Fruit fly (Drosophila melanogaster) whole organism, embryonic: ENCODE data around the gene Elo68alpha.

ENCODE experiments used
- Aef1 ChIP-seq: fragments of 200-800 bp; sonication (Bioruptor generic); IDR thresholded peaks from 3 replicates; pipeline ENCODE4 v1.3.6; 2022; ENCODE audit warnings: missing biosample characterization, missing genetic modification characterization
- CG10654 ChIP-seq: fragments of 200-800 bp; sonication (Bioruptor generic); optimal IDR thresholded peaks from 2 replicates; lab custom pipeline; 2016; ENCODE audit warnings: missing biosample characterization, missing genetic modification characterization
- CG10979 ChIP-seq: fragments of 200-800 bp; sonication (Bioruptor generic); optimal IDR thresholded peaks from 2 replicates; lab custom pipeline; 2018; ENCODE audit warnings: missing biosample characterization, mild to moderate bottlenecking, missing genetic modification characterization, moderate library complexity
- CG11504 ChIP-seq: fragments of 200-800 bp; sonication (Bioruptor generic); optimal IDR thresholded peaks from 3 replicates; lab custom pipeline; 2019; ENCODE audit warnings: missing biosample characterization, mild to moderate bottlenecking, missing genetic modification characterization, moderate library complexity
- CG11695 ChIP-seq: fragments of 200-800 bp; sonication (Bioruptor generic); IDR thresholded peaks from 3 replicates; pipeline ENCODE4 v1.3.6; 2022; ENCODE audit warnings: missing biosample characterization, missing genetic modification characterization
- CG12155 ChIP-seq: fragments of 200-800 bp; sonication (Bioruptor generic); optimal IDR thresholded peaks from 3 replicates; lab custom pipeline; 2016; ENCODE audit warnings: missing biosample characterization, missing genetic modification characterization
- CG12744 ChIP-seq: fragments of 200-800 bp; sonication (Bioruptor generic); optimal IDR thresholded peaks from 2 replicates; lab custom pipeline; 2016; ENCODE audit warnings: missing biosample characterization, missing genetic modification characterization
- CG15479 ChIP-seq: fragments of 200-800 bp; sonication (Bioruptor generic); optimal IDR thresholded peaks from 3 replicates; lab custom pipeline; 2019; ENCODE audit warnings: missing biosample characterization, mild to moderate bottlenecking, missing genetic modification characterization, moderate library complexity
- CG17328 ChIP-seq: fragments of 200-800 bp; sonication (Bioruptor generic); IDR thresholded peaks from 2 replicates; pipeline ENCODE4 v1.3.6; 2022; ENCODE audit warnings: missing biosample characterization, missing genetic modification characterization
- CG17359 ChIP-seq: fragments of 200-800 bp; sonication (Bioruptor generic); optimal IDR thresholded peaks from 3 replicates; lab custom pipeline; 2018; ENCODE audit warnings: missing biosample characterization, mild to moderate bottlenecking, missing genetic modification characterization, moderate library complexity
- CG17802 ChIP-seq: fragments of 200-800 bp; sonication (Bioruptor generic); optimal IDR thresholded peaks from 2 replicates; lab custom pipeline; 2018; ENCODE audit warnings: missing biosample characterization, mild to moderate bottlenecking, missing genetic modification characterization, moderate library complexity
- CG2889 ChIP-seq: fragments of 200-800 bp; sonication (Bioruptor generic); IDR thresholded peaks from 3 replicates; pipeline ENCODE4 v1.3.6; 2022; ENCODE audit warnings: missing biosample characterization, missing genetic modification characterization
- CG30020 ChIP-seq: fragments of 200-800 bp; optimal IDR thresholded peaks from 2 replicates; lab custom pipeline; 2019; ENCODE audit warnings: missing biosample characterization, mild to moderate bottlenecking, missing genetic modification characterization, moderate library complexity
- CG3726 ChIP-seq: fragments of 200-800 bp; sonication (Bioruptor generic); IDR thresholded peaks from 3 replicates; pipeline ENCODE4, ENCODE4 v1.3.6; 2022; ENCODE audit warnings: missing biosample characterization, missing genetic modification characterization
- CG7271 ChIP-seq: fragments of 200-800 bp; sonication (Bioruptor generic); optimal IDR thresholded peaks from 2 replicates; lab custom pipeline; 2018; ENCODE audit warnings: missing biosample characterization, mild to moderate bottlenecking, missing genetic modification characterization, moderate library complexity
- CG8388 ChIP-seq: fragments of 200-800 bp; sonication (Bioruptor generic); optimal IDR thresholded peaks from 2 replicates; lab custom pipeline; 2019; ENCODE audit warnings: missing biosample characterization, mild to moderate bottlenecking, missing genetic modification characterization, moderate library complexity
- CTCF ChIP-seq: fragments of 200-800 bp; sonication (Bioruptor generic); optimal IDR thresholded peaks from 2 replicates; lab custom pipeline; 2017; ENCODE audit warnings: missing biosample characterization, mild to moderate bottlenecking, missing genetic modification characterization, moderate library complexity
- D ChIP-seq, 2 experiments: fragments of 200-800 bp in 1 of 2; fragments of >200 bp in 1 of 2; sonication (Bioruptor generic) in 1 of 2; optimal IDR thresholded peaks; 2 replicates in 1 of 2; 3 replicates in 1 of 2; lab custom pipeline; 2017; ENCODE audit warnings: mild to moderate bottlenecking in 1 of 2, missing biosample characterization in 1 of 2, missing genetic modification characterization in 1 of 2, missing genetic modification reagents in 1 of 2
- Dbx ChIP-seq: fragments of 200-800 bp; sonication (Bioruptor generic); IDR thresholded peaks from 3 replicates; pipeline ENCODE4 v1.3.6; 2022; ENCODE audit warnings: missing biosample characterization, missing genetic modification characterization
- Dref ChIP-seq: fragments of 200-800 bp; sonication (Bioruptor generic); IDR thresholded peaks from 2 replicates; pipeline ENCODE4 v1.3.6; 2022; ENCODE audit warnings: missing biosample characterization, missing genetic modification characterization
- E2f2 ChIP-seq: fragments of 200-800 bp; sonication (Bioruptor generic); IDR thresholded peaks from 2 replicates; pipeline ENCODE4 v1.3.6; 2022; ENCODE audit warnings: missing biosample characterization, missing genetic modification characterization
- Eip74EF ChIP-seq, 2 experiments: fragments of 200-800 bp in 1 of 2; fragments of >200 bp in 1 of 2; sonication (Bioruptor generic) in 1 of 2; optimal IDR thresholded peaks; 2 replicates each; lab custom pipeline; 2017 to 2019; ENCODE audit warnings: missing biosample characterization in 2 of 2, missing genetic modification characterization in 2 of 2, mild to moderate bottlenecking in 1 of 2, moderate library complexity in 1 of 2
- H2.0 ChIP-seq: fragments of 200-800 bp; sonication (Bioruptor generic); IDR thresholded peaks from 2 replicates; pipeline ENCODE4 v1.3.6; 2022; ENCODE audit warnings: missing biosample characterization, missing genetic modification characterization
- Hr39 ChIP-seq: fragments of >200 bp; optimal IDR thresholded peaks from 2 replicates; lab custom pipeline; 2017
- Hr78 ChIP-seq, 2 experiments: fragments of 200-800 bp in 1 of 2; fragments of >200 bp in 1 of 2; sonication (Bioruptor generic) in 1 of 2; optimal IDR thresholded peaks; 2 replicates each; lab custom pipeline; 2017 to 2019; ENCODE audit warnings: missing biosample characterization in 2 of 2, missing genetic modification characterization in 2 of 2, mild to moderate bottlenecking in 1 of 2, moderate library complexity in 1 of 2
- NfI ChIP-seq: fragments of 200-800 bp; sonication (Bioruptor generic); optimal IDR thresholded peaks from 3 replicates; lab custom pipeline; 2018; ENCODE audit warnings: missing biosample characterization, mild to moderate bottlenecking, missing genetic modification characterization, moderate library complexity
- Sox102F ChIP-seq: fragments of 200-800 bp; sonication (Bioruptor generic); optimal IDR thresholded peaks from 2 replicates; lab custom pipeline; 2018; ENCODE audit warnings: missing biosample characterization, mild to moderate bottlenecking, missing genetic modification characterization, moderate library complexity
- Usf ChIP-seq: fragments of 200-800 bp; sonication (Bioruptor generic); optimal IDR thresholded peaks from 2 replicates; lab custom pipeline; 2017; ENCODE audit warnings: missing genotype, missing biosample characterization, missing genetic modification characterization
- ato ChIP-seq: fragments of 200-800 bp; sonication (Bioruptor generic); IDR thresholded peaks from 2 replicates; pipeline ENCODE4 v1.3.6; 2022; ENCODE audit warnings: missing biosample characterization, missing genetic modification characterization; ENCODE audit not compliant: partially characterized antibody
- bcd ChIP-seq: fragments of 200-800 bp; sonication (Bioruptor generic); optimal IDR thresholded peaks from 2 replicates; lab custom pipeline; 2017; ENCODE audit warnings: missing biosample characterization, mild to moderate bottlenecking, missing genetic modification characterization
- chif ChIP-seq, 2 experiments: fragments of 200-800 bp; sonication (Bioruptor generic); optimal IDR thresholded peaks; 3 replicates each; lab custom pipeline; 2016; ENCODE audit warnings: missing biosample characterization in 2 of 2, missing genetic modification characterization in 2 of 2
- dati ChIP-seq: fragments of 200-800 bp; sonication (Bioruptor generic); IDR thresholded peaks from 2 replicates; pipeline ENCODE4 v1.3.6; 2022; ENCODE audit warnings: missing biosample characterization, missing genetic modification characterization
- dimm ChIP-seq: fragments of 200-800 bp; sonication (Bioruptor generic); IDR thresholded peaks from 2 replicates; pipeline ENCODE4 v1.3.6; 2022; ENCODE audit warnings: missing biosample characterization, missing genetic modification characterization
- ewg ChIP-seq: fragments of 200-800 bp; sonication (Bioruptor generic); optimal IDR thresholded peaks from 3 replicates; lab custom pipeline; 2017; ENCODE audit warnings: mild to moderate bottlenecking, missing biosample characterization, missing genetic modification reagents, missing genetic modification characterization
- fd102C ChIP-seq: fragments of 200-800 bp; sonication (Bioruptor generic); optimal IDR thresholded peaks from 2 replicates; lab custom pipeline; 2018; ENCODE audit warnings: missing biosample characterization, mild to moderate bottlenecking, missing genetic modification characterization, moderate library complexity
- fu2 ChIP-seq: fragments of 200-800 bp; sonication (Bioruptor generic); optimal IDR thresholded peaks from 2 replicates; lab custom pipeline; 2016; ENCODE audit warnings: missing biosample characterization, missing genetic modification characterization
- gro ChIP-seq: fragments of 200-800 bp; sonication (Bioruptor generic); optimal IDR thresholded peaks from 2 replicates; lab custom pipeline; 2016; ENCODE audit warnings: missing biosample characterization, missing genetic modification characterization
- hbn ChIP-seq: fragments of 200-800 bp; sonication (Bioruptor generic); IDR thresholded peaks from 2 replicates; pipeline ENCODE4 v1.3.6; 2022; ENCODE audit warnings: missing biosample characterization, missing genetic modification characterization; ENCODE audit not compliant: partially characterized antibody
- nerfin-2 ChIP-seq: fragments of 200-800 bp; sonication (Bioruptor generic); IDR thresholded peaks from 2 replicates; pipeline ENCODE4 v1.3.6; 2022; ENCODE audit warnings: missing biosample characterization, missing genetic modification characterization; ENCODE audit not compliant: partially characterized antibody
- rib ChIP-seq: fragments of 200-800 bp; sonication (Bioruptor generic); IDR thresholded peaks from 2 replicates; pipeline ENCODE4 v1.3.6; 2022; ENCODE audit warnings: missing biosample characterization, missing genetic modification characterization
- sc ChIP-seq, 3 experiments: fragments of >200 bp in 2 of 3; fragments of 200-800 bp in 1 of 3; sonication (Bioruptor generic) in 1 of 3; optimal IDR thresholded peaks; 2 replicates in 2 of 3; 3 replicates in 1 of 3; lab custom pipeline; 2017; ENCODE audit warnings: mild to moderate bottlenecking in 1 of 3, missing biosample characterization in 1 of 3, missing genetic modification characterization in 1 of 3, missing genetic modification reagents in 1 of 3
- sd ChIP-seq: fragments of 200-800 bp; sonication (Bioruptor generic); optimal IDR thresholded peaks from 3 replicates; lab custom pipeline; 2018; ENCODE audit warnings: missing biosample characterization, mild to moderate bottlenecking, missing genetic modification characterization, moderate library complexity
- slp2 ChIP-seq: fragments of 200-800 bp; sonication (Bioruptor generic); optimal IDR thresholded peaks from 2 replicates; lab custom pipeline; 2016; ENCODE audit warnings: missing biosample characterization, missing genetic modification characterization
- so ChIP-seq: fragments of 200-800 bp; sonication (Bioruptor generic); IDR thresholded peaks from 3 replicates; pipeline ENCODE4 v1.3.6; 2022; ENCODE audit warnings: missing biosample characterization, missing genetic modification characterization
- stc ChIP-seq: fragments of 200-800 bp; sonication (Bioruptor generic); IDR thresholded peaks from 2 replicates; pipeline ENCODE4 v1.3.6; 2022; ENCODE audit warnings: missing biosample characterization, missing genetic modification characterization
- tap ChIP-seq: fragments of 200-800 bp; optimal IDR thresholded peaks from 3 replicates; lab custom pipeline; 2019; ENCODE audit warnings: missing biosample characterization, mild to moderate bottlenecking, missing genetic modification characterization, moderate library complexity
- vnd ChIP-seq: fragments of 200-800 bp; sonication (Bioruptor generic); IDR thresholded peaks from 3 replicates; pipeline ENCODE4 v1.3.6; 2022; ENCODE audit warnings: missing biosample characterization, missing genetic modification characterization; ENCODE audit not compliant: partially characterized antibody

The Elo68alpha gene

DNA sequence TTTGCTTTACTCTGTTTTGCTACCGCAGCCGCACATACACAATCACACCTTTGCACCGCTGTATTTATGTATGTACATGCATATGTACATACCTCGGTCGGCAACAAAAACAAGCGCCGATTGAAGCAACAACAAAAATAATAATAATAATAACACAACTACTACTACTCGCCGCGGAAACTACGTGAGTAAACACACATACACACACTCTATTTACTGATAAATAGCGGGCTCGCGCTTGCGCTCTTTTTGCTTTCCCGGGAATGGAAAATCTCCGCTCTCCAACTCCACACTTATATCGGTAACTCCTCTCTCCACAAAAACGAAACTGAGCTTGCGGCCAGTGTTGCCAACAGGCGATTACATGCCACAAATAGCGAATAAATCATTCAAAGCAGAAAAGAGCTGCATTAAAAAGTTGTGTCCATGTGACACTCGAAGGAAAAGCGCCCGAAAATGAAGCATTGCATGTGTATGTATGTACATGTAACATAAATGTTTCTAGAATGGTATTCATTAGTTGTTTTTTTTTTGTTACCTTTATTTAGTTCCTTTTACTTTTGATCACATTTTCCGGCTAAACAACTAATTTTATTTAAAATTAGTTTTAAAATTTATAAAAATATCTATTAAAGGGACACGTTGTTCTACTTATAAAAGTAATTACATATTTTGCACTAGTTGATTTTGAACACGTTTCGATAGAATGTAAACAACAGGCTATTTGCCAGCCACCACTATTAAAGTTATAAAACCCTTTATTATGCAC lies 16.0 kb upstream of the Elo68alpha start (continued):
- TF ChIP-seq ato (GFP tag; lab: Robert Waterston, UW) (no peak), slp2 (GFP tag; lab: Kevin White, UChicago) (peak; percentile 52), sd (tag; lab: Kevin White, UChicago) (peak; percentile 93), CG17802 (tag; lab: Kevin White, UChicago) (no peak), dimm (GFP tag; lab: Robert Waterston, UW) (no peak), Dbx (peak; percentile 84; the same call in 2 of the 3 replicates), CG10979 (tag; lab: Kevin White, UChicago) (peak; percentile 26), ewg (peak; percentile 90), CG7271 (tag; lab: Kevin White, UChicago) (peak; percentile 71), stc (GFP tag; lab: Robert Waterston, UW) (peak; percentile 58; the same call in 1 of the 2 replicates), CG12744 (GFP tag; lab: Kevin White, UChicago) (peak; percentile 69), bcd (GFP tag; lab: Kevin White, UChicago) (no peak), Aef1 (GFP tag; lab: Robert Waterston, UW) (peak; percentile 50; the same call in 1 of the 3 replicates), CG2889 (GFP tag; lab: Robert Waterston, UW) (no peak), E2f2 (peak; percentile 50; the same call in 1 of the 2 replicates), CG12155 (peak; percentile 61), NfI (GFP tag; lab: Kevin White, UChicago) (peak; percentile 65), rib (GFP tag; lab: Robert Waterston, UW) (peak; percentile 89), hbn (0 out of 2 replicates have a peak, but pooled peaks have one; percentile 35), sc (optimal IDR thresholded peaks at IDR 0.05; lab: Kevin White, UChicago) (no peak), sc (GFP tag; optimal IDR thresholded peaks at IDR 0.05; lab: Kevin White, UChicago) (peak; percentile 73), Usf (GFP tag; lab: Kevin White, UChicago) (no peak), tap (tag; lab: Kevin White, UChicago) (peak; percentile 66), nerfin-2 (no peak), CG8388 (GFP tag; lab: Kevin White, UChicago) (peak; percentile 20), dati (GFP tag; lab: Robert Waterston, UW) (no peak), CTCF (peak; percentile 6), H2.0 (peak; percentile 57; the same call in 1 of the 2 replicates), Dref (GFP tag; lab: Robert Waterston, UW) (no peak), Hr78 (GFP tag; optimal IDR thresholded peaks at IDR 0.05; lab: Kevin White, UChicago) (no peak), chif (GFP tag; optimal IDR thresholded peaks at IDR 0.05; lab: Kevin White, UChicago) (peak; percentile 23 to 65), CG15479 (GFP tag; lab: Kevin White, UChicago) (peak; percentile 86), D (optimal IDR thresholded peaks at IDR 0.05; lab: Kevin White, UChicago) (no peak), D (GFP tag; optimal IDR thresholded peaks at IDR 0.05; lab: Kevin White, UChicago) (peak; percentile 61), Eip74EF (GFP tag; optimal IDR thresholded peaks at IDR 0.05; lab: Kevin White, UChicago) (peak in 1 of 2 experiments; percentile 75), CG30020 (no peak), vnd (GFP tag; lab: Robert Waterston, UW) (no peak), CG10654 (GFP tag; lab: Kevin White, UChicago) (peak; percentile 8), gro (peak; percentile 72), fu2 (no peak), Sox102F (GFP tag; lab: Kevin White, UChicago) (no peak), CG17359 (tag; lab: Kevin White, UChicago) (peak; percentile 73), fd102C (GFP tag; lab: Kevin White, UChicago) (peak; percentile 88), CG11504 (tag; lab: Kevin White, UChicago) (peak; percentile 30), CG3726 (GFP tag; lab: Robert Waterston, UW) (no peak), CG17328 (GFP tag; lab: Robert Waterston, UW) (peak; percentile 69), so (peak; percentile 91; the same call in 2 of the 3 replicates), CG11695 (GFP tag; lab: Robert Waterston, UW) (peak; percentile 57; the same call in 1 of the 3 replicates), Hr39 (lab: Kevin White, UChicago) (no peak)
